Worm (Caenorhabditis elegans): ENCODE data around the gene Y53F4B.25.

- TF ChIP-seq hrde-1 (tag; optimal IDR thresholded peaks at IDR 0.05; ENCODE audit: borderline replicate concordance) (no peak), fkh-3 (tag; optimal IDR thresholded peaks at IDR 0.05) (no peak), dox-1 (GFP tag; IDR thresholded peaks at IDR 0.05) (no peak), unc-62 (GFP tag; optimal IDR thresholded peaks at IDR 0.05) (no peak), aptf-3 (GFP tag; IDR thresholded peaks at IDR 0.05) (no peak)
Measured at ce11 chrII:15143729-15144128, 7.7 kb downstream of the Y53F4B.25 start.
